Worm (Caenorhabditis elegans): ENCODE results near the gene ced-4.

ced-4 gene

DNA sequence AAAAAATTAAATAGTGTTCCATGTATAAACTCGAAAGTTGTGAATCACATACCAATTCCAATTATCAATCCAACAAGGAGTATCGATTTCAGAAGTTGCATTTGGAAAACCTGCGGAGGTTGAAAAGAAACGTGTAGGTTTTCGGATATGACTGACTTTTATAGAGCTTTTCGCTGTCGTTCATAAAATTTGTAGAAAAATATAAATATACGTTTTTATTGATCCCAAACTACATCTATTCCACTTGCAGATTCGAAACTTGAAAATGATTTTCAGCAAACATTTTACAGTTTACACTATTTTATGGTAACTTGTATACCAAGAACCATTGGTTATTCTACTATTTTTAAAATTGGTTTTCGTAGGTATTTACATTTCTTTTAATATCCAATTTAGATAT, 10.0 kb upstream of the ced-4 start, which contains the start of gene clec-156:
Gene clec-156, minus strand, starts transcription at position 101 of the 400 bp plus-strand sequence.
- TF ChIP-seq C08G9.2 (tag; optimal IDR thresholded peaks at IDR 0.05) (no peak), ceh-22 (tag; optimal IDR thresholded peaks at IDR 0.05) (no peak), F13H6.1 (tag; optimal IDR thresholded peaks at IDR 0.05) (no peak), ceh-9 (tag; optimal IDR thresholded peaks at IDR 0.05) (no peak), pha-2 (tag; optimal IDR thresholded peaks at IDR 0.05) (no peak), unc-55 (GFP tag; optimal IDR thresholded peaks at IDR 0.05) (no peak), ttx-3 (tag; optimal IDR thresholded peaks at IDR 0.05) (no peak), ceh-45 (GFP tag; IDR thresholded peaks at IDR 0.05) (no peak), ceh-30 (tag; optimal IDR thresholded peaks at IDR 0.05) (no peak), ceh-34 (tag; optimal IDR thresholded peaks at IDR 0.05) (no peak), gmeb-2 (tag; optimal IDR thresholded peaks at IDR 0.05) (no peak), pha-4 (tag; optimal IDR thresholded peaks at IDR 0.05) (no peak), odd-2 (tag; optimal IDR thresholded peaks at IDR 0.05) (no peak), fkh-10 (GFP tag; optimal IDR thresholded peaks at IDR 0.05) (no peak), ceh-6 (GFP tag; optimal IDR thresholded peaks at IDR 0.05) (no peak), unc-3 (GFP tag; conservative IDR thresholded peaks at IDR 0.05) (no peak), unc-3 (tag; optimal IDR thresholded peaks at IDR 0.05) (no peak), ceh-31 (tag; optimal IDR thresholded peaks at IDR 0.05) (no peak), dve-1 (tag; optimal IDR thresholded peaks at IDR 0.05) (no peak), pag-3 (tag; optimal IDR thresholded peaks at IDR 0.05; ENCODE audit: borderline replicate concordance) (no peak), nhr-232 (tag; optimal IDR thresholded peaks at IDR 0.05) (no peak)

DNA sequence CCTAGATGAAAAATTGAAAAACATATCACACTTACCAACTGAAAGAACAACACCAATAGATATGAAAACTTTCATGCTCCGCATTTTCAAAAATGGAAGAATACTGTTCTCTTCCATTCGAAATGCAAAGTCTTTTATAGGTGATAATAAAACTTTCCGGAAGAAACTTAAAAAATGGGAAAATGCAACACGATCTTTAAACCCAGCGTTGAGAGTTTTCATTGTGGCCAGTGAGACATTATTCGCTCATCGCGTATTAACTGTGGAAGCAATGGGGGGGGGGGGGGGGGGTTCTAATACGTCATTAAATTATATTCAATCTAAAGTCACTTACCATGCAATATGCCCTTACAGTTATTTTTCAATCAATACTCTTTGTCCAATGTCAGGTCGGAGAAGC, 7.8 kb upstream of the ced-4 start, which contains the start of the genes clec-157 and fkh-5:
Gene clec-157, minus strand, starts transcription at position 101 of the 400 bp plus-strand sequence.
Gene fkh-5, plus strand, starts transcription at position 336 of the 400 bp plus-strand sequence.
- TF ChIP-seq ttx-3 (tag; optimal IDR thresholded peaks at IDR 0.05) (no peak), tbx-7 (tag; optimal IDR thresholded peaks at IDR 0.05) (no peak), syd-9 (tag; optimal IDR thresholded peaks at IDR 0.05) (no peak)

DNA sequence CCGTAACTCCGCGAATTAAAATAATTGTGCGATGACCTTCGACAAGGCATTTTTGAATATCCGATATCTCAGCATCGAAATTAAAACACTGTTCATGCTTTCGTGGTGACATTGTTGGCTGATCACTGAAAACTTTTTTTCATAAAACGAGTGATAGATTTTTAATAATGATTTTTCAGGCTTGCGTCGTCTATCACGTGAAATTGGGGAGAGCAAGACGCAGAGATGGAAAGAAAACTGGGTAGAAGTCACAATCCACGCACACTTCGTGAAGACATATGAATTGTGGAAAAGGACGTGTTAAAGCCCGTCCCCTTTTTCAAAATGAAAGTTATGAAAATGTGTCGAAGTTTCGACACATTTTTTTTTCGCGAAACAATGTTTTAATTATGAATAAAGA, 2.4 kb upstream of the ced-4 start, which contains the start of gene nonu-1:
Gene nonu-1, minus strand, starts transcription at position 169 of the 400 bp plus-strand sequence.
- TF ChIP-seq hlh-30 (tag; optimal IDR thresholded peaks at IDR 0.05; ENCODE audit: insufficient read depth) (peak; percentile 81), ceh-24 (tag; optimal IDR thresholded peaks at IDR 0.05) (no peak), ceh-48 (tag; optimal IDR thresholded peaks at IDR 0.05) (no peak), eyg-1 (tag; optimal IDR thresholded peaks at IDR 0.05) (no peak), ceh-22 (tag; optimal IDR thresholded peaks at IDR 0.05) (no peak), K02D7.2 (tag; optimal IDR thresholded peaks at IDR 0.05) (no peak), hlh-13 (GFP tag; optimal IDR thresholded peaks at IDR 0.05) (no peak)

DNA sequence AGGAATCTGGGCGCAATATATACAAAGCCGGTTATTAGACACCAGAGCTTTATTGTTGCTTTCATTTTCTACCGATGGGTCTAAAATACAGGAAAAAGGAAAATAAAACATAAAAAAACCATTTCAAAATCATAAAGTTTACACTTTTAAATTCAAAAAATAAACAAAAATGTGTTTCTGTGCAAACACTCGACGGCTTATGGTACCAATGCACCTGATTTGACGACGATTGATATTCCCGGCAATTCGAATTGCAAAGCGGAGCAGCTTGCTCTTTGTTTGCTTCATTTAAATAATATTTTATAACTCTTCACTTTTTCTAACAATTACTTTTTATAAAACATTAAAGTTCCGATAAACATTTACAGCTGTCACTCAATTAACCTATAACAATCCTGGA, 2.0 kb upstream of the ced-4 start, which contains the start of gene F26A1.1:
Gene F26A1.1, plus strand, starts transcription at position 369 of the 400 bp plus-strand sequence.
- no peak for TF ChIP-seq hlh-6 (tag; optimal IDR thresholded peaks at IDR 0.05)
- no peak for TF ChIP-seq madf-2 (tag; optimal IDR thresholded peaks at IDR 0.05)
- TF ChIP-seq ceh-18 (tag; optimal IDR thresholded peaks at IDR 0.05), result no peak
- TF ChIP-seq Y22D7AL.16 (tag; optimal IDR thresholded peaks at IDR 0.05), result no peak
- TF ChIP-seq elt-4 (tag; optimal IDR thresholded peaks at IDR 0.05), result no peak

DNA sequence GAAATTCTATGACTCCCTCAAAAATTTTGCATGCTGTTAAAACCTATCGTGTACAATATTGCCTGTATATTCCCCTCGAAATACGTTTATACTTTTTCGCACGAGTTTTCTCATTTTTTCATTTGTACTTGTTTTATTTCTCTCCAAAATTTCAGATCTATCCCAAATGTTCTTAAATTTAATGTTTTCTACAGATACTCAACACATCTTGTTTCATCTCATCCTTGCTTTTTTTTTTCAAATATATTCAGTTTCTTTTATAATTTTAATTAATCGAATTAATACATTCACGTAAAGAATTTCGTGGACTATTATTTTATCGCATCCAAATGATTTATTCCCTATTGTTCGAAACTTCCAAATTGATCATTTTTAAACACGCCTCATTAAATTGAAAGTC, 2.8 kb downstream of the ced-4 start, which contains the start of gene C35D10.8:
Gene C35D10.8, plus strand, starts transcription at position 301 of the 400 bp plus-strand sequence.
- TF ChIP-seq pha-4 (tag; optimal IDR thresholded peaks at IDR 0.05) (no peak), tbx-7 (tag; optimal IDR thresholded peaks at IDR 0.05) (no peak), ceh-2 (tag; optimal IDR thresholded peaks at IDR 0.05) (no peak), pqm-1 (tag; optimal IDR thresholded peaks at IDR 0.05) (no peak), ttx-3 (tag; optimal IDR thresholded peaks at IDR 0.05) (no peak), madf-2 (tag; optimal IDR thresholded peaks at IDR 0.05) (no peak), ceh-48 (tag; optimal IDR thresholded peaks at IDR 0.05) (no peak), ahr-1 (tag; optimal IDR thresholded peaks at IDR 0.05) (no peak), nfya-1 (tag; optimal IDR thresholded peaks at IDR 0.05) (no peak), tbx-2 (tag; optimal IDR thresholded peaks at IDR 0.05) (no peak)

Data from whole organism, late embryonic.